Fruit fly (Drosophila melanogaster) whole organism, embryonic: ENCODE data around the gene RNF220.

Source experiments
- CG11504 ChIP-seq: fragments of 200-800 bp; sonication (Bioruptor generic); optimal IDR thresholded peaks from 3 replicates; lab custom pipeline; 2019; ENCODE audit warnings: missing biosample characterization, mild to moderate bottlenecking, missing genetic modification characterization, moderate library complexity
- CG12071 ChIP-seq: fragments of 200-800 bp; sonication (Bioruptor generic); optimal IDR thresholded peaks from 3 replicates; lab custom pipeline; 2018; ENCODE audit warnings: missing biosample characterization, mild to moderate bottlenecking, missing genetic modification characterization
- CG1603 ChIP-seq: fragments of 200-800 bp; sonication (Bioruptor generic); optimal IDR thresholded peaks from 2 replicates; lab custom pipeline; 2019; ENCODE audit warnings: missing biosample characterization, mild to moderate bottlenecking, missing genetic modification characterization, moderate library complexity
- CG17186 ChIP-seq: fragments of 200-800 bp; sonication (Bioruptor generic); optimal IDR thresholded peaks from 3 replicates; lab custom pipeline; 2017; ENCODE audit warnings: missing biosample characterization, missing genetic modification reagents, missing genetic modification characterization
- CG17912 ChIP-seq: fragments of 200-800 bp; sonication (Bioruptor generic); optimal IDR thresholded peaks from 2 replicates; lab custom pipeline; 2018; ENCODE audit warnings: missing biosample characterization, mild to moderate bottlenecking, missing genetic modification characterization
- CG18599 ChIP-seq: fragments of 200-800 bp; sonication (Bioruptor generic); optimal IDR thresholded peaks from 3 replicates; lab custom pipeline; 2017; ENCODE audit warnings: missing biosample characterization, missing genetic modification characterization, mild to moderate bottlenecking, moderate library complexity, missing genetic modification reagents
- CG18764 ChIP-seq: fragments of 200-800 bp; sonication (Bioruptor generic); optimal IDR thresholded peaks from 3 replicates; lab custom pipeline; 2016; ENCODE audit warnings: missing biosample characterization, missing genetic modification characterization
- CG2120 ChIP-seq: fragments of 200-800 bp; sonication (Bioruptor generic); optimal IDR thresholded peaks from 3 replicates; lab custom pipeline; 2016; ENCODE audit warnings: missing biosample characterization, missing genetic modification characterization
- CG31224 ChIP-seq: fragments of 200-800 bp; sonication (Bioruptor generic); IDR thresholded peaks from 2 replicates; pipeline ENCODE4 v1.3.6; 2022; ENCODE audit warnings: missing biosample characterization, missing genetic modification characterization
- CG31365 ChIP-seq: fragments of 200-800 bp; sonication (Bioruptor generic); optimal IDR thresholded peaks from 2 replicates; lab custom pipeline; 2018; ENCODE audit warnings: missing biosample characterization, mild to moderate bottlenecking, missing genetic modification characterization
- CG32772 ChIP-seq: fragments of 200-800 bp; sonication (Bioruptor generic); IDR thresholded peaks from 2 replicates; pipeline ENCODE4 v1.3.6; 2022; ENCODE audit warnings: missing biosample characterization, missing genetic modification characterization
- CG6272 ChIP-seq: fragments of 200-800 bp; sonication (Bioruptor generic); IDR thresholded peaks from 2 replicates; pipeline ENCODE4 v1.3.6; 2022; ENCODE audit warnings: missing biosample characterization, missing genetic modification characterization
- CG8359 ChIP-seq: fragments of 200-800 bp; sonication (Bioruptor generic); optimal IDR thresholded peaks from 2 replicates; lab custom pipeline; 2017; ENCODE audit warnings: missing biosample characterization, mild to moderate bottlenecking, missing genetic modification characterization, borderline replicate concordance
- CG8765 ChIP-seq: fragments of 200-800 bp; sonication (Bioruptor generic); IDR thresholded peaks from 2 replicates; pipeline ENCODE4 v1.3.6; 2022; ENCODE audit warnings: missing biosample characterization, missing genetic modification characterization
- CG9932 ChIP-seq: fragments of 200-800 bp; sonication (Bioruptor generic); IDR thresholded peaks from 2 replicates; pipeline ENCODE4 v1.3.6; 2022; ENCODE audit warnings: missing biosample characterization, missing genetic modification characterization
- D19A ChIP-seq: fragments of 200-800 bp; optimal IDR thresholded peaks from 3 replicates; lab custom pipeline; 2019; ENCODE audit warnings: missing biosample characterization, mild to moderate bottlenecking, missing genetic modification characterization, moderate library complexity
- Drgx ChIP-seq: fragments of 200-800 bp; sonication (Bioruptor generic); IDR thresholded peaks from 2 replicates; pipeline ENCODE4 v1.3.6; 2022; ENCODE audit warnings: missing biosample characterization, missing genetic modification characterization
- Eip74EF ChIP-seq, 2 experiments: fragments of 200-800 bp in 1 of 2; fragments of >200 bp in 1 of 2; sonication (Bioruptor generic) in 1 of 2; optimal IDR thresholded peaks; 2 replicates each; lab custom pipeline; 2017 to 2019; ENCODE audit warnings: missing biosample characterization in 2 of 2, missing genetic modification characterization in 2 of 2, mild to moderate bottlenecking in 1 of 2, moderate library complexity in 1 of 2
- Hey ChIP-seq: fragments of 200-800 bp; sonication (Bioruptor generic); optimal IDR thresholded peaks from 3 replicates; lab custom pipeline; 2018; ENCODE audit warnings: missing biosample characterization, mild to moderate bottlenecking, missing genetic modification characterization
- HmgD ChIP-seq: fragments of 200-800 bp; sonication (Bioruptor generic); optimal IDR thresholded peaks from 3 replicates; lab custom pipeline; 2016; ENCODE audit warnings: missing biosample characterization, missing genetic modification characterization
- Hmr ChIP-seq: fragments of 200-800 bp; sonication (Bioruptor generic); optimal IDR thresholded peaks from 3 replicates; lab custom pipeline; 2017; ENCODE audit warnings: mild to moderate bottlenecking, missing biosample characterization, missing genetic modification reagents, missing genetic modification characterization
- Hr51 ChIP-seq, 2 experiments: fragments of 200-800 bp; sonication (Bioruptor generic); optimal IDR thresholded peaks; 2 replicates in 1 of 2; 3 replicates in 1 of 2; lab custom pipeline; 2016 to 2018; ENCODE audit warnings: missing biosample characterization in 2 of 2, missing genetic modification characterization in 2 of 2, mild to moderate bottlenecking in 1 of 2, moderate library complexity in 1 of 2
- Mes4 ChIP-seq: fragments of 200-800 bp; sonication (Bioruptor generic); optimal IDR thresholded peaks from 2 replicates; lab custom pipeline; 2016; ENCODE audit warnings: missing biosample characterization, missing genetic modification characterization
- Pdp1 ChIP-seq, 2 experiments: fragments of 200-800 bp; sonication (Bioruptor generic); optimal IDR thresholded peaks; 3 replicates each; lab custom pipeline; 2016; ENCODE audit warnings: missing biosample characterization in 2 of 2, missing genetic modification characterization in 2 of 2, mild to moderate bottlenecking in 1 of 2, moderate library complexity in 1 of 2
- Xrp1 ChIP-seq: fragments of 200-800 bp; sonication (Bioruptor generic); IDR thresholded peaks from 2 replicates; pipeline ENCODE4 v1.3.6; 2022; ENCODE audit warnings: missing biosample characterization, missing genetic modification characterization
- cg ChIP-seq: fragments of 200-800 bp; sonication (Bioruptor generic); optimal IDR thresholded peaks from 3 replicates; lab custom pipeline; 2019; ENCODE audit warnings: missing biosample characterization, mild to moderate bottlenecking, missing genetic modification characterization, moderate library complexity
- dm ChIP-seq: fragments of 200-800 bp; sonication (Bioruptor generic); optimal IDR thresholded peaks from 3 replicates; lab custom pipeline; 2016; ENCODE audit warnings: missing biosample characterization, missing genetic modification characterization
- dysf ChIP-seq: fragments of 200-800 bp; sonication (Bioruptor generic); IDR thresholded peaks from 3 replicates; pipeline ENCODE4 v1.3.6; 2022; ENCODE audit warnings: missing biosample characterization, missing genetic modification characterization
- ind ChIP-seq: fragments of 200-800 bp; sonication (Bioruptor generic); optimal IDR thresholded peaks from 3 replicates; lab custom pipeline; 2016; ENCODE audit warnings: missing biosample characterization, missing genetic modification characterization
- klu ChIP-seq: fragments of 200-800 bp; sonication (Bioruptor generic); IDR thresholded peaks from 2 replicates; pipeline ENCODE4 v1.3.6; 2022; ENCODE audit warnings: missing biosample characterization, missing genetic modification characterization
- lmd ChIP-seq: fragments of 200-800 bp; sonication (Bioruptor generic); IDR thresholded peaks from 2 replicates; pipeline ENCODE4 v1.3.6; 2022; ENCODE audit warnings: missing biosample characterization, missing genetic modification characterization
- nerfin-1 ChIP-seq: fragments of 200-800 bp; sonication (Bioruptor generic); optimal IDR thresholded peaks from 3 replicates; lab custom pipeline; 2019; ENCODE audit warnings: missing biosample characterization, mild to moderate bottlenecking, missing genetic modification characterization, moderate library complexity
- phol ChIP-seq: fragments of 200-800 bp; sonication (Bioruptor generic); optimal IDR thresholded peaks from 3 replicates; lab custom pipeline; 2018; ENCODE audit warnings: missing biosample characterization, mild to moderate bottlenecking, missing genetic modification characterization, moderate library complexity
- pzg ChIP-seq: fragments of 200-800 bp; sonication (Bioruptor generic); optimal IDR thresholded peaks from 3 replicates; lab custom pipeline; 2018; ENCODE audit warnings: missing biosample characterization, mild to moderate bottlenecking, missing genetic modification characterization, moderate library complexity
- row ChIP-seq: fragments of 200-800 bp; sonication (Bioruptor generic); IDR thresholded peaks from 3 replicates; pipeline ENCODE4 v1.3.6; 2022; ENCODE audit warnings: missing biosample characterization, missing genetic modification characterization
- sd ChIP-seq: fragments of 200-800 bp; sonication (Bioruptor generic); optimal IDR thresholded peaks from 3 replicates; lab custom pipeline; 2018; ENCODE audit warnings: missing biosample characterization, mild to moderate bottlenecking, missing genetic modification characterization, moderate library complexity
- sens ChIP-seq: fragments of 200-800 bp; sonication (Bioruptor generic); peaks from one replicate; lab custom pipeline; 2016; ENCODE audit warnings: missing biosample characterization, missing genetic modification characterization
- seq ChIP-seq: fragments of 200-800 bp; sonication (Bioruptor generic); IDR thresholded peaks from 2 replicates; pipeline ENCODE4 v1.3.6; 2022; ENCODE audit warnings: missing biosample characterization, missing genetic modification characterization
- sisA ChIP-seq: fragments of 200-800 bp; sonication (Bioruptor generic); IDR thresholded peaks from 2 replicates; pipeline ENCODE4 v1.3.6; 2022; ENCODE audit warnings: missing biosample characterization, missing genetic modification characterization
- slbo ChIP-seq: fragments of 200-800 bp; sonication (Bioruptor generic); IDR thresholded peaks from 2 replicates; pipeline ENCODE4 v1.3.6; 2022; ENCODE audit warnings: missing biosample characterization, missing genetic modification characterization
- sob ChIP-seq: fragments of 200-800 bp; sonication (Bioruptor generic); IDR thresholded peaks from 2 replicates; pipeline ENCODE4 v1.3.6; 2022; ENCODE audit warnings: missing biosample characterization, missing genetic modification characterization
- stc ChIP-seq: fragments of 200-800 bp; sonication (Bioruptor generic); IDR thresholded peaks from 2 replicates; pipeline ENCODE4 v1.3.6; 2022; ENCODE audit warnings: missing biosample characterization, missing genetic modification characterization
- ttk ChIP-seq: fragments of 200-800 bp; sonication (Bioruptor generic); IDR thresholded peaks from 2 replicates; pipeline ENCODE4 v2.1.2; 2022; ENCODE audit warnings: missing biosample characterization, missing genetic modification characterization
- vvl ChIP-seq: fragments of 200-800 bp; sonication (Bioruptor generic); IDR thresholded peaks from 2 replicates; pipeline ENCODE4 v1.3.6; 2022; ENCODE audit warnings: missing biosample characterization, missing genetic modification characterization
- zfh1 ChIP-seq: fragments of 200-800 bp; sonication (Bioruptor generic); IDR thresholded peaks from 3 replicates; pipeline ENCODE4 v1.3.6; 2022; ENCODE audit warnings: missing biosample characterization, missing genetic modification characterization

The RNF220 gene

DNA sequence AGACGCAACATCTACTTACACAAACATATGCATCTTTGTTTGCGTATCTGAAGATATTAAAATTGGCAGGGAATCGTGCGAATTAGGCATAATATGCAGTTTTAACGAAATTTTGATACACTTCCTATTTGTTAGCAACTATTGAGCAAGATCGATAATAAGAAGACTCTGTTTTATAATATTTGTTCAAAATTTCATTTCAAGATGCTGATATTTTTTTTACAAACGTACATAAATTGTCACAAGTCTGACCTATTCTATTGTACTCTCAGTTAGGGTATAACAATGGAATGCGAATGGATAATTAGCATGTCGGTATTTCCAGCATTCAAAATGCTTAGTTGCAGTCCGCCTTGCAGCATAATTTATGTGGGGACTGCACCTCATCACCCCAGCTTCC, 1.6 kb upstream of the RNF220 start (continued):
- no peak for TF ChIP-seq seq (GFP tag; lab: Robert Waterston, UW)
- 0 out of 3 replicates have a peak, but pooled peaks have one; percentile 13 for TF ChIP-seq row (GFP tag; lab: Robert Waterston, UW)
- TF ChIP-seq pzg (GFP tag; lab: Kevin White, UChicago), result no peak
- TF ChIP-seq dysf, result peak; percentile 46; the same call in 1 of the 3 replicates
- TF ChIP-seq ttk (GFP tag; lab: Robert Waterston, UW), result peak; percentile 45; the same call in 1 of the 2 replicates
- TF ChIP-seq sob (GFP tag; lab: Robert Waterston, UW), result 0 out of 2 replicates have a peak, but pooled peaks have one; percentile 22
- peak; percentile 61; the same call in 1 of the 2 replicates for TF ChIP-seq Xrp1 (GFP tag; lab: Robert Waterston, UW)
- TF ChIP-seq CG8765, result no peak
- no peak for TF ChIP-seq Mes4 (GFP tag; lab: Kevin White, UChicago)
- no peak for TF ChIP-seq Hey
- TF ChIP-seq Pdp1 (GFP tag; optimal IDR thresholded peaks at IDR 0.05; lab: Kevin White, UChicago), result peak in 1 of 2 experiments; percentile 9
- no peak for TF ChIP-seq ind (GFP tag; lab: Kevin White, UChicago)
- TF ChIP-seq sens, result peak; percentile 22
- peak; percentile 3 for TF ChIP-seq Hmr (GFP tag; lab: Kevin White, UChicago)
- peak; percentile 42; the same call in 1 of the 2 replicates for TF ChIP-seq klu
- peak; percentile 74 for TF ChIP-seq Drgx (GFP tag; lab: Robert Waterston, UW)
- TF ChIP-seq CG2120 (GFP tag; lab: Kevin White, UChicago), result peak; percentile 27
- 0 out of 2 replicates have a peak, but pooled peaks have one; percentile 12 for TF ChIP-seq CG31224 (GFP tag; lab: Robert Waterston, UW)
- TF ChIP-seq phol (tag; lab: Kevin White, UChicago), result peak; percentile 19
- peak; percentile 30 for TF ChIP-seq CG1603
- no peak for TF ChIP-seq CG18764 (GFP tag; lab: Kevin White, UChicago)
- TF ChIP-seq D19A (tag; lab: Kevin White, UChicago), result peak; percentile 86
- 0 out of 2 replicates have a peak, but pooled peaks have one; percentile 11 for TF ChIP-seq slbo (GFP tag; lab: Robert Waterston, UW)
- no peak for TF ChIP-seq CG9932 (GFP tag; lab: Robert Waterston, UW)
- no peak for TF ChIP-seq sisA (GFP tag; lab: Robert Waterston, UW)
- TF ChIP-seq stc (GFP tag; lab: Robert Waterston, UW), result peak; percentile 66
- no peak for TF ChIP-seq CG31365 (tag; lab: Kevin White, UChicago)
- TF ChIP-seq Hr51 (GFP tag; optimal IDR thresholded peaks at IDR 0.05; lab: Kevin White, UChicago), result no peak
- TF ChIP-seq CG12071, result no peak
- peak; percentile 57; the same call in 1 of the 2 replicates for TF ChIP-seq vvl (GFP tag; lab: Robert Waterston, UW)
- peak; percentile 33; the same call in 1 of the 3 replicates for TF ChIP-seq zfh1 (GFP tag; lab: Robert Waterston, UW)
- 0 out of 2 replicates have a peak, but pooled peaks have one; percentile 7 for TF ChIP-seq CG32772 (GFP tag; lab: Robert Waterston, UW)
- TF ChIP-seq CG17912 (GFP tag; lab: Kevin White, UChicago), result no peak
- no peak for TF ChIP-seq CG6272 (GFP tag; lab: Robert Waterston, UW)
- TF ChIP-seq dm (GFP tag; lab: Kevin White, UChicago), result no peak
- peak; percentile 37 for TF ChIP-seq lmd
- TF ChIP-seq CG8359, result no peak
- no peak for TF ChIP-seq CG17186 (GFP tag; lab: Kevin White, UChicago)

DNA sequence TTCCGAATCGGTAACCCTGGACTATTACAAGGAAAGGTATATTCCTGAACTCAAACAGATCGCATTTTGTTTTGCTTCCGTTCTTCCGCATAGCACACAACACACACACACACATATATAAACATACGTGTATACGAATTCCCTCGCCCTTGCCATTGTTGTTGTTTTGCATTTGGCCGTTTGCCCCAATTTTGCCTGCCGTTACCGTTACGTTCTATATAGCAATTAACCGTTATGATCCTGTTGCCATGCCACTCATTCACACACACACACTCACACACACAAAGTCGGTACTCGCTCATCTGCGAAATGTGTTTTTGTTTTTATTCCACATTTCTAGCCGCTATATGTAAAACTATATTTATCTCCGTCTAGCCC, 1.2 kb upstream of the RNF220 start:
- no peak for TF ChIP-seq CG18599 (GFP tag; lab: Kevin White, UChicago)
- peak in 1 of 2 experiments; percentile 70 for TF ChIP-seq Eip74EF (GFP tag; optimal IDR thresholded peaks at IDR 0.05; lab: Kevin White, UChicago)
- TF ChIP-seq nerfin-1 (tag; lab: Kevin White, UChicago), result peak; percentile 41
- TF ChIP-seq sd (tag; lab: Kevin White, UChicago), result peak; percentile 28
- TF ChIP-seq CG11504 (tag; lab: Kevin White, UChicago), result no peak
- TF ChIP-seq HmgD (GFP tag; lab: Kevin White, UChicago), result peak; percentile 27
- peak; percentile 71 for TF ChIP-seq cg (GFP tag; lab: Kevin White, UChicago)
